Worm (Caenorhabditis elegans) whole organism, L4/young adult: ENCODE data around the gene fbxb-20.

Experiments
- dao-5 ChIP-seq: sonication (generic microtip); optimal IDR thresholded peaks from 2 replicates; lab custom pipeline; 2016; ENCODE audit warnings: missing genotype, missing genetic modification characterization, moderate library complexity, missing compliant biosample characterization
- him-1 ChIP-seq: sonication (generic microtip); optimal IDR thresholded peaks from 2 replicates; lab custom pipeline; 2016; ENCODE audit warnings: missing genotype, missing genetic modification reagents, missing genetic modification characterization, missing compliant biosample characterization

- TF ChIP-seq him-1 (tag; lab: Kevin White, UChicago) (no peak), dao-5 (tag; lab: Kevin White, UChicago) (no peak)
These were observed 28.7 kb upstream of the fbxb-20 start, which contains the start of gene irld-36 for ce11 chrII:1679081-1679480.
